Worm (Caenorhabditis elegans) whole organism, young adult: ENCODE results near the gene hpo-8.

Source experiments
- B0019.2 ChIP-seq: fragments of 200-800 bp; sonication (Bioruptor generic); conservative IDR thresholded peaks from 2 replicates; pipeline ENCODE4 v1.3.6; 2022; ENCODE audit warnings: missing genetic modification reagents, missing genetic modification characterization, missing compliant biosample characterization
- B0336.3 ChIP-seq: fragments of 200-800 bp; sonication (Bioruptor generic); IDR thresholded peaks from 2 replicates; pipeline ENCODE4 v1.3.6; 2022; ENCODE audit warnings: missing genetic modification characterization, missing compliant biosample characterization
- F39B2.1 ChIP-seq: fragments of 200-800 bp; sonication (Bioruptor generic); IDR thresholded peaks from 2 replicates; pipeline ENCODE4 v1.3.6; 2022; ENCODE audit warnings: missing genetic modification reagents, missing genetic modification characterization, missing compliant biosample characterization
- F55B11.4 ChIP-seq: sonication (generic microtip); optimal IDR thresholded peaks from 2 replicates; lab custom pipeline; 2016; ENCODE audit warnings: missing compliant biosample characterization, missing genetic modification characterization, borderline replicate concordance; ENCODE audit not compliant: insufficient read depth
- F57A8.1 ChIP-seq: fragments of 200-800 bp; sonication (Bioruptor generic); optimal IDR thresholded peaks from 2 replicates; lab custom pipeline; 2018; ENCODE audit warnings: mild to moderate bottlenecking, missing genetic modification characterization, moderate library complexity, missing compliant biosample characterization
- F57C9.4 ChIP-seq: sonication (generic microtip); optimal IDR thresholded peaks from 2 replicates; lab custom pipeline; 2017; ENCODE audit warnings: mild to moderate bottlenecking, missing genetic modification characterization, missing compliant biosample characterization
- Y56A3A.18 ChIP-seq: fragments of 200-800 bp; sonication (Bioruptor generic); IDR thresholded peaks from 2 replicates; pipeline ENCODE4 v1.3.6; 2022; ENCODE audit warnings: missing genetic modification reagents, missing genetic modification characterization, missing compliant biosample characterization
- ama-1 ChIP-seq, 3 experiments: fragments of 150-350 bp in 1 of 3; sonication (generic microtip) in 2 of 3; optimal IDR thresholded peaks; 2 replicates each; lab custom pipeline; 2014 to 2018; ENCODE audit warnings: missing biosample characterization in 2 of 3, missing genetic modification characterization in 2 of 3, missing genetic modification reagents in 2 of 3
- aptf-3 ChIP-seq: fragments of 200-800 bp; sonication (Bioruptor generic); IDR thresholded peaks from 2 replicates; pipeline ENCODE4 v1.3.6; 2022; ENCODE audit warnings: missing genetic modification characterization, missing compliant biosample characterization
- attf-5 ChIP-seq: fragments of 200-800 bp; sonication (Bioruptor generic); optimal IDR thresholded peaks from 2 replicates; lab custom pipeline; 2018; ENCODE audit warnings: mild to moderate bottlenecking, missing genetic modification characterization, missing compliant biosample characterization
- ccch-3 ChIP-seq: fragments of 200-800 bp; sonication (Bioruptor generic); optimal IDR thresholded peaks from 2 replicates; lab custom pipeline; 2018; ENCODE audit warnings: mild to moderate bottlenecking, missing genetic modification characterization, missing compliant biosample characterization
- cebp-1 ChIP-seq, 2 experiments: fragments of 200-800 bp in 1 of 2; sonication (Bioruptor generic) in 1 of 2; sonication (generic microtip) in 1 of 2; IDR thresholded peaks in 1 of 2; optimal IDR thresholded peaks in 1 of 2; 2 replicates each; pipeline versions ENCODE4 v1.3.6 to Lab custom; 2017 to 2022; ENCODE audit warnings: missing compliant biosample characterization in 2 of 2, missing genetic modification characterization in 2 of 2, mild to moderate bottlenecking in 1 of 2, missing genetic modification reagents in 1 of 2, moderate library complexity in 1 of 2
- ceh-100 ChIP-seq: fragments of 200-800 bp; sonication (Bioruptor generic); IDR thresholded peaks from 2 replicates; pipeline ENCODE4 v1.3.6; 2022; ENCODE audit warnings: missing genetic modification reagents, missing genetic modification characterization, missing compliant biosample characterization
- ceh-27 ChIP-seq: fragments of 200-800 bp; sonication (Bioruptor generic); optimal IDR thresholded peaks from 2 replicates; lab custom pipeline; 2018; ENCODE audit warnings: mild to moderate bottlenecking, missing genetic modification characterization, moderate library complexity, missing compliant biosample characterization
- die-1 ChIP-seq: sonication (generic microtip); optimal IDR thresholded peaks from 2 replicates; lab custom pipeline; 2016; ENCODE audit warnings: missing genotype, mild to moderate bottlenecking, missing genetic modification characterization, missing compliant biosample characterization
- dox-1 ChIP-seq: fragments of 200-800 bp; sonication (Bioruptor generic); IDR thresholded peaks from 2 replicates; pipeline ENCODE4 v1.3.6; 2022; ENCODE audit warnings: missing genetic modification reagents, missing genetic modification characterization, missing compliant biosample characterization
- efl-1 ChIP-seq: fragments of 150-350 bp; optimal IDR thresholded peaks from 2 replicates; lab custom pipeline; 2014; ENCODE audit warnings: missing biosample characterization, missing genetic modification reagents, missing genetic modification characterization
- egrh-3 ChIP-seq: fragments of 200-800 bp; sonication (Bioruptor generic); IDR thresholded peaks from 2 replicates; pipeline ENCODE4 v1.3.6; 2022; ENCODE audit warnings: missing genetic modification reagents, missing genetic modification characterization, missing compliant biosample characterization
- hlh-26 ChIP-seq: fragments of 200-800 bp; sonication (Bioruptor generic); conservative IDR thresholded peaks from 2 replicates; pipeline ENCODE4 v1.3.6; 2022; ENCODE audit warnings: missing genetic modification reagents, missing genetic modification characterization, missing compliant biosample characterization
- let-607 ChIP-seq, 2 experiments: fragments of 200-800 bp in 1 of 2; sonication (Bioruptor generic) in 1 of 2; sonication (generic microtip) in 1 of 2; optimal IDR thresholded peaks; 2 replicates each; lab custom pipeline; 2016 to 2018; ENCODE audit warnings: mild to moderate bottlenecking in 2 of 2, missing compliant biosample characterization in 2 of 2, missing genetic modification characterization in 2 of 2, moderate library complexity in 2 of 2, missing genotype in 1 of 2
- lsl-1 ChIP-seq: fragments of 200-800 bp; sonication (Bioruptor generic); optimal IDR thresholded peaks from 2 replicates; lab custom pipeline; 2018; ENCODE audit warnings: mild to moderate bottlenecking, missing genetic modification characterization, moderate library complexity, missing compliant biosample characterization
- lsy-27 ChIP-seq: sonication (generic microtip); optimal IDR thresholded peaks from 2 replicates; lab custom pipeline; 2017; ENCODE audit warnings: missing genetic modification characterization, mild to moderate bottlenecking, missing compliant biosample characterization, antibody characterized with exemption, missing genotype, borderline replicate concordance; ENCODE audit not compliant: insufficient read depth
- madf-10 ChIP-seq: sonication (generic microtip); optimal IDR thresholded peaks from 2 replicates; lab custom pipeline; 2016; ENCODE audit warnings: mild to moderate bottlenecking, missing genetic modification characterization, missing compliant biosample characterization
- madf-6 ChIP-seq: fragments of 200-800 bp; sonication (Bioruptor generic); IDR thresholded peaks from 2 replicates; pipeline ENCODE4 v1.3.6; 2022; ENCODE audit warnings: missing genetic modification reagents, missing genetic modification characterization, missing compliant biosample characterization
- madf-8 ChIP-seq: fragments of 200-800 bp; sonication (Bioruptor generic); conservative IDR thresholded peaks from 2 replicates; pipeline ENCODE4 v1.3.6; 2022; ENCODE audit warnings: missing genetic modification reagents, missing genetic modification characterization, missing compliant biosample characterization
- mel-28 ChIP-seq: sonication (generic microtip); optimal IDR thresholded peaks from 2 replicates; lab custom pipeline; 2016; ENCODE audit warnings: borderline replicate concordance, mild to moderate bottlenecking, missing genetic modification characterization, missing compliant biosample characterization
- mxl-1 ChIP-seq: sonication (generic microtip); optimal IDR thresholded peaks from 2 replicates; lab custom pipeline; 2016; ENCODE audit warnings: missing genetic modification characterization, missing compliant biosample characterization
- nfyb-1 ChIP-seq: fragments of 200-800 bp; sonication (Bioruptor generic); IDR thresholded peaks from 2 replicates; pipeline ENCODE4 v1.3.6; 2022; ENCODE audit warnings: missing genetic modification reagents, missing genetic modification characterization, missing compliant biosample characterization
- nhr-120 ChIP-seq: fragments of 200-800 bp; sonication (Bioruptor generic); IDR thresholded peaks from 2 replicates; pipeline ENCODE4 v1.3.6; 2022; ENCODE audit warnings: missing genetic modification characterization, missing compliant biosample characterization
- nhr-179 ChIP-seq: sonication (generic microtip); optimal IDR thresholded peaks from 2 replicates; lab custom pipeline; 2016; ENCODE audit warnings: mild to moderate bottlenecking, missing genetic modification characterization, missing compliant biosample characterization
- nhr-27 ChIP-seq: fragments of 200-800 bp; sonication (Bioruptor generic); optimal IDR thresholded peaks from 2 replicates; lab custom pipeline; 2018; ENCODE audit warnings: mild to moderate bottlenecking, missing genetic modification characterization, moderate library complexity, missing compliant biosample characterization
- pbrm-1 ChIP-seq: fragments of 200-800 bp; sonication (Bioruptor generic); IDR thresholded peaks from 2 replicates; pipeline ENCODE4 v1.3.6; 2022; ENCODE audit warnings: missing genetic modification reagents, missing genetic modification characterization, missing compliant biosample characterization
- sdz-38 ChIP-seq: sonication (generic microtip); optimal IDR thresholded peaks from 2 replicates; lab custom pipeline; 2016; ENCODE audit warnings: missing genotype, missing genetic modification characterization, missing compliant biosample characterization
- sea-2 ChIP-seq: fragments of 200-800 bp; sonication (Bioruptor generic); IDR thresholded peaks from 2 replicates; pipeline ENCODE4 v1.3.6; 2022; ENCODE audit warnings: missing genetic modification characterization, missing compliant biosample characterization
- snpc-3.4 ChIP-seq: sonication (generic microtip); optimal IDR thresholded peaks from 2 replicates; lab custom pipeline; 2017; ENCODE audit warnings: missing genetic modification characterization, mild to moderate bottlenecking, missing compliant biosample characterization, antibody characterized with exemption, moderate library complexity, missing genotype, missing genetic modification reagents
- tbp1 ChIP-seq: fragments of 200-800 bp; sonication (Bioruptor generic); optimal IDR thresholded peaks from 2 replicates; lab custom pipeline; 2018; ENCODE audit warnings: mild to moderate bottlenecking, missing genetic modification characterization, missing compliant biosample characterization
- tbx-9 ChIP-seq: sonication (generic microtip); optimal IDR thresholded peaks from 2 replicates; lab custom pipeline; 2016; ENCODE audit warnings: borderline replicate concordance, missing genetic modification characterization, inconsistent platforms, missing compliant biosample characterization
- tlf-1 ChIP-seq: fragments of 200-800 bp; sonication (Bioruptor generic); optimal IDR thresholded peaks from 2 replicates; lab custom pipeline; 2018; ENCODE audit warnings: mild to moderate bottlenecking, missing genetic modification characterization, missing compliant biosample characterization
- unc-130 ChIP-seq: sonication (generic microtip); optimal IDR thresholded peaks from 2 replicates; lab custom pipeline; 2016; ENCODE audit warnings: missing genetic modification reagents, missing genetic modification characterization, missing compliant biosample characterization
- xnd-1 ChIP-seq: sonication (generic microtip); optimal IDR thresholded peaks from 2 replicates; lab custom pipeline; 2016; ENCODE audit warnings: missing genotype, missing genetic modification reagents, missing genetic modification characterization, missing compliant biosample characterization
- zfh-2 ChIP-seq: fragments of 200-800 bp; sonication (Bioruptor generic); conservative IDR thresholded peaks from 2 replicates; pipeline ENCODE4 v1.3.6; 2022; ENCODE audit warnings: missing genetic modification reagents, missing genetic modification characterization, missing compliant biosample characterization
- ztf-22 ChIP-seq: fragments of 200-800 bp; sonication (Bioruptor generic); optimal IDR thresholded peaks from 2 replicates; lab custom pipeline; 2018; ENCODE audit warnings: mild to moderate bottlenecking, missing genetic modification characterization, moderate library complexity, missing compliant biosample characterization
- ztf-28 ChIP-seq: fragments of 200-800 bp; sonication (Bioruptor generic); IDR thresholded peaks from 2 replicates; pipeline ENCODE4 v1.3.6; 2022; ENCODE audit warnings: missing genetic modification reagents, missing genetic modification characterization, missing compliant biosample characterization
- ztf-3 ChIP-seq: fragments of 200-800 bp; sonication (Bioruptor generic); optimal IDR thresholded peaks from 2 replicates; lab custom pipeline; 2018; ENCODE audit warnings: mild to moderate bottlenecking, missing genetic modification characterization, missing compliant biosample characterization
- ztf-6 ChIP-seq: fragments of 200-800 bp; sonication (Bioruptor generic); IDR thresholded peaks from 2 replicates; pipeline ENCODE4 v1.3.6; 2022; ENCODE audit warnings: missing genetic modification reagents, missing genetic modification characterization, missing compliant biosample characterization

Gene hpo-8

DNA sequence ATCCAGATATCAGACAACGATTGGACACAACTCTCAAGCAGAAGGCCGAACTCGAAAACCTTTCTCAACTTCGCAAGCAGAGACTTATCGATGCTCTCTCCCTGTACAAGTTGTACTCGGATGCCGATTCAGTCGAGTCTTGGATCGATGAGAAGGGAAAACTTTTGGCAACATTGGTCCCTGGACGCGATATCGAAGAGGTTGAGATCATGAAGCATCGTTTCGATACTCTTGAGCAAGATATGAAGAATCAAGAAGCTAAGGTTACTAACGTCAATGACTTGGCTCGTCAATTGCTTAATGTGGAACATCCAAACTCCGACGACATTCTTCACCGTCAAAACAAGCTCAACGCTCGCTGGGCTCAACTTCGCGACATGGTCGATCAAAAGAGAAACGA lies 46.0 kb downstream of the hpo-8 start:
- TF ChIP-seq ccch-3 (GFP tag; lab: Kevin White, UChicago) = no peak
- TF ChIP-seq unc-130 (GFP tag; lab: Kevin White, UChicago) = no peak
- TF ChIP-seq dox-1 (GFP tag; lab: Robert Waterston, UW) = no peak
- no peak for TF ChIP-seq madf-8 (GFP tag; lab: Robert Waterston, UW)
- TF ChIP-seq, all 124 proteins: peak for 0

DNA sequence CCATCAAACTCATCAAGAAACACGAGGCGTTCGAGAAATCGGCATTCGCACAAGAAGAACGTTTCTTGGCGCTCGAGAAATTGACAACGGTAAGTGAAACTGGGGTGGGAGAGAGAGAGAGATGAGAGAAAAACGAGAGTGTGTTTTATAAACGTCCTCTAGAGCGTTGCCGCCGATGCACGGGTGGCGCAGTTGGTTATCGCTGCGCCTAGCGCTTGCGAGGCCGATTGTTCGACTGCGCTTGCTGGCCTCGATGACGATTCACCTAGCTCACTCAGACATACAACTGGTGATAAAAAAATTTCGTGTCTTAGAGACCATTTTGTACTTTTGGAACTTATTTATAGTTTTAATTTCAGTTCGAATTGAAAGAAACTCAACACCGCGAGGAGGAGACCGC lies 49.7 kb downstream of the hpo-8 start:
- TF ChIP-seq F57A8.1 (GFP tag; lab: Kevin White, UChicago) = no peak
- peak; percentile 53 for TF ChIP-seq egrh-3
- TF ChIP-seq Y56A3A.18 (GFP tag; lab: Robert Waterston, UW) = peak; percentile 77
- peak; percentile 76 for TF ChIP-seq nfyb-1 (GFP tag; lab: Robert Waterston, UW)
- peak; percentile 70 for TF ChIP-seq ceh-27 (GFP tag; lab: Kevin White, UChicago)
- no peak for TF ChIP-seq F55B11.4 (tag; lab: Kevin White, UChicago)
- peak; percentile 75 for TF ChIP-seq zfh-2 (GFP tag; lab: Robert Waterston, UW)
- peak; percentile 66 for TF ChIP-seq ztf-22 (GFP tag; lab: Kevin White, UChicago)
- no peak for TF ChIP-seq ztf-6 (GFP tag; lab: Robert Waterston, UW)
- peak; percentile 34 for TF ChIP-seq snpc-3.4
- TF ChIP-seq lsl-1 (GFP tag; lab: Kevin White, UChicago) = peak; percentile 43
- peak; percentile 89 for TF ChIP-seq die-1 (tag; lab: Kevin White, UChicago)
- no peak for TF ChIP-seq hlh-26 (GFP tag; lab: Robert Waterston, UW)
- TF ChIP-seq sdz-38 (tag; lab: Kevin White, UChicago) = no peak
- no peak for TF ChIP-seq ccch-3 (GFP tag; lab: Kevin White, UChicago)
- no peak for TF ChIP-seq tbx-9 (tag; lab: Kevin White, UChicago)
- TF ChIP-seq let-607 (tag; optimal IDR thresholded peaks at IDR 0.05; lab: Kevin White, UChicago) = peak in 1 of 2 experiments; percentile 52
- TF ChIP-seq ceh-100 (GFP tag; lab: Robert Waterston, UW) = no peak
- TF ChIP-seq F57C9.4 (tag; lab: Kevin White, UChicago) = peak; percentile 48
- no peak for TF ChIP-seq sea-2 (GFP tag; lab: Robert Waterston, UW)
- TF ChIP-seq unc-130 (GFP tag; lab: Kevin White, UChicago) = no peak
- no peak for TF ChIP-seq mel-28 (tag; lab: Kevin White, UChicago)
- peak; percentile 44 for TF ChIP-seq tlf-1
- TF ChIP-seq xnd-1 (tag; lab: Kevin White, UChicago) = no peak
- no peak for TF ChIP-seq ztf-3 (GFP tag; lab: Kevin White, UChicago)
- TF ChIP-seq B0019.2 = no peak
- no peak for TF ChIP-seq ama-1 (optimal IDR thresholded peaks at IDR 0.05; lab: Kevin White, UChicago)
- TF ChIP-seq ama-1 (GFP tag; optimal IDR thresholded peaks at IDR 0.05; lab: Kevin White, UChicago) = peak; percentile 77 to 87
- no peak for TF ChIP-seq efl-1
- peak; percentile 58 for TF ChIP-seq nhr-179 (tag; lab: Kevin White, UChicago)
- TF ChIP-seq F39B2.1 (GFP tag; lab: Robert Waterston, UW) = no peak
- peak; percentile 51 for TF ChIP-seq madf-6 (GFP tag; lab: Robert Waterston, UW)
- peak; percentile 50; the same call in 1 of the 2 replicates for TF ChIP-seq B0336.3 (GFP tag; lab: Robert Waterston, UW)
- TF ChIP-seq attf-5 (GFP tag; lab: Kevin White, UChicago) = peak; percentile 33
- peak; percentile 98 for TF ChIP-seq tbp1 (GFP tag; lab: Kevin White, UChicago)
- 0 out of 2 replicates have a peak, but pooled peaks have one; percentile 14 for TF ChIP-seq ztf-28
- no peak for TF ChIP-seq cebp-1 (GFP tag; IDR thresholded peaks at IDR 0.05; lab: Robert Waterston, UW)
- TF ChIP-seq cebp-1 (tag; optimal IDR thresholded peaks at IDR 0.05; lab: Kevin White, UChicago) = peak; percentile 70
- peak; percentile 14 for TF ChIP-seq lsy-27 (tag; lab: Kevin White, UChicago)
- TF ChIP-seq nhr-120 (GFP tag; lab: Robert Waterston, UW) = no peak
- TF ChIP-seq pbrm-1 (GFP tag; lab: Robert Waterston, UW) = peak; percentile 69; the same call in 1 of the 2 replicates
- peak; percentile 77 for TF ChIP-seq nhr-27
- TF ChIP-seq mxl-1 = peak; percentile 57
- TF ChIP-seq aptf-3 = no peak
- peak; percentile 57 for TF ChIP-seq madf-10 (tag; lab: Kevin White, UChicago)
